Worm (Caenorhabditis elegans): Measurements from ENCODE around the gene nhr-258.

nhr-258 gene

DNA sequence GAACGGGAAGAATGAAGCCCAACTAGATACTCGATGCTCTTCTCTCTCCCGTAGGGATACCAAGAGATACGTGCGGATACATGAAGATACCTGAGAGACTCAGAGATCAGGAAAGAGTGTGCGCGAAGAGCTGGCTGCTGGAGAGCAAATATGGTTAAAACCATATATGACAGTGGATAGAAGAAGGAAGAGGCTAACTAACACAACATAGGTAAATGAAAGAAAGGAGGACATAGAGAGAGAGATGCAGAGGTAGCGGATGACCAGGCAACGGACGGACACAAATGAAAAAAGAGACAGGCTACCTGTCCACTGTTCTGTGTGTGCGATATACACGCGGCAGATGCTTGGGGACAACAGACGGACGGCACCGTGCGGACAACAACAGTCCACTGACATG, 36.6 kb upstream of the nhr-258 start:
- no peak for TF ChIP-seq nhr-76 (tag; optimal IDR thresholded peaks at IDR 0.05)
- TF ChIP-seq lin-39 (tag; optimal IDR thresholded peaks at IDR 0.05), result no peak
- TF ChIP-seq aly-2 (tag; optimal IDR thresholded peaks at IDR 0.05), result no peak
- no peak for TF ChIP-seq nhr-67 (tag; optimal IDR thresholded peaks at IDR 0.05)
- TF ChIP-seq nhr-12 (tag; optimal IDR thresholded peaks at IDR 0.05), result no peak
- TF ChIP-seq sea-2 (GFP tag; optimal IDR thresholded peaks at IDR 0.05), result no peak
- no peak for TF ChIP-seq nhr-28 (tag; optimal IDR thresholded peaks at IDR 0.05)
- no peak for TF ChIP-seq lsy-12 (tag; optimal IDR thresholded peaks at IDR 0.05)
- TF ChIP-seq egl-27 (tag; optimal IDR thresholded peaks at IDR 0.05), result no peak
- no peak for TF ChIP-seq ceh-9 (tag; optimal IDR thresholded peaks at IDR 0.05)
- no peak for TF ChIP-seq snpc-4 (tag; optimal IDR thresholded peaks at IDR 0.05)
- TF ChIP-seq nhr-25 (tag; optimal IDR thresholded peaks at IDR 0.05), result no peak
- TF ChIP-seq ama-1 (optimal IDR thresholded peaks at IDR 0.05), result no peak
- no peak for TF ChIP-seq eor-1 (tag; optimal IDR thresholded peaks at IDR 0.05)
- no peak for TF ChIP-seq daf-12 (tag; optimal IDR thresholded peaks at IDR 0.05)
- TF ChIP-seq ceh-16 (tag; optimal IDR thresholded peaks at IDR 0.05), result no peak

DNA sequence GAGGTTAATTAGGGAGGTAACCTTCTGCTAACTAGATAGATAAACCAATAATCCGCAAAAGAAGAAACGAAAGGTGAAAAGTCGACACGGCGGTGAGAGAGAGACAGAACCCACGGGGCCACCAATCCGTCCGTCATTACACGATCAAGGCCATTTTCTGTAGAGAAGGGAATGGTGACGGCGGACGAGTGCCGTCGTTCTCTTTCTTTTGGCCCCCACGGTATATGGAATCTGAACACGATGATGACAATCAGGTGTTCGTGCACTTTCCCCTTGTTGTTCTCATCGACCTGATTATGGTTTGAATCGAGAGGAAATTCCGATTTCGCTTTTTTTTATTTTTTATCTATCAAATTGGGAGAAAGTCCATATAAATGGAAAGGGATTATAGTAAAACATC, 35.4 kb upstream of the nhr-258 start:
- TF ChIP-seq nhr-25 (tag; optimal IDR thresholded peaks at IDR 0.05) (peak; percentile 80), lin-39 (tag; optimal IDR thresholded peaks at IDR 0.05) (no peak), nhr-12 (tag; optimal IDR thresholded peaks at IDR 0.05) (no peak), ztf-4 (tag; optimal IDR thresholded peaks at IDR 0.05) (no peak), ZK546.5 (tag; optimal IDR thresholded peaks at IDR 0.05) (no peak), snpc-4 (tag; optimal IDR thresholded peaks at IDR 0.05) (no peak), nhr-77 (tag; optimal IDR thresholded peaks at IDR 0.05) (no peak), lin-15B (tag; optimal IDR thresholded peaks at IDR 0.05) (no peak), ceh-16 (tag; optimal IDR thresholded peaks at IDR 0.05) (no peak)

ce11 chrIV:8010521-8010920, 34.2 kb upstream of the nhr-258 start:
- no peak for TF ChIP-seq egl-5 (tag; optimal IDR thresholded peaks at IDR 0.05)

DNA sequence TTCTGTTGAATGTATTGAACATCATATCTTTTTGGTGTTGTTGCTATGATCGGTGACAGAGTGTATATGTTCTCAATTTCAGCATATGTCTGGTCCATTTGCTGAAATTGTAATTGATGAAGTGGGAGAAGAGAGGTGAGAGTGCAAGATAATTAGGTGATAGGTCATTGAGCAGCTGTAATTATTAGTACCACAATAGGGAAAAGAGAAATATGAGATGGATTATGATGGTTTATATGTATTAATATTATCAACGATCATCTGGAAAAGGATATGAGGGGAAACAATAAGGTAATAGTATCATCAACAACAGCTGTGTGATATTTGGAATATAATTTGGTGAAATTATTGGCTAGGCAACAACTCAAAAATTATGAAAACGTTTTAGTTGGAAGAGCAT, 32.4 kb upstream of the nhr-258 start, which contains the start of gene Y42H9B.3:
Gene Y42H9B.3, minus strand, starts transcription at position 101 of the 400 bp plus-strand sequence.
- no peak for TF ChIP-seq egl-5 (tag; optimal IDR thresholded peaks at IDR 0.05)
- no peak for TF ChIP-seq ztf-11 (tag; optimal IDR thresholded peaks at IDR 0.05)
- no peak for TF ChIP-seq unc-62 (GFP tag; optimal IDR thresholded peaks at IDR 0.05)
- no peak for TF ChIP-seq nhr-25 (tag; optimal IDR thresholded peaks at IDR 0.05)

ce11 chrIV:8013849-8014248, 30.9 kb upstream of the nhr-258 start, which contains the start of gene C26B2.8:
Gene C26B2.8 (plus strand): TSS chrIV:8014149.
- TF ChIP-seq elt-2 (tag; optimal IDR thresholded peaks at IDR 0.05) (no peak), elt-1 (tag; optimal IDR thresholded peaks at IDR 0.05) (no peak), mml-1 (tag; optimal IDR thresholded peaks at IDR 0.05) (no peak), nfya-1 (tag; optimal IDR thresholded peaks at IDR 0.05; ENCODE audit: insufficient read depth) (no peak), nhr-25 (tag; optimal IDR thresholded peaks at IDR 0.05) (no peak), nhr-28 (tag; optimal IDR thresholded peaks at IDR 0.05) (no peak), eor-1 (tag; optimal IDR thresholded peaks at IDR 0.05) (no peak)

- TF ChIP-seq pha-4 (tag; optimal IDR thresholded peaks at IDR 0.05) (peak; percentile 74), hmg-11 (tag; optimal IDR thresholded peaks at IDR 0.05) (peak; percentile 37), nhr-43 (tag; optimal IDR thresholded peaks at IDR 0.05; ENCODE audit: poor library complexity, severe bottlenecking) (peak; percentile 80), ceh-82 (tag; optimal IDR thresholded peaks at IDR 0.05) (peak; percentile 36), jun-1 (tag; optimal IDR thresholded peaks at IDR 0.05) (peak; percentile 29), lsy-12 (tag; optimal IDR thresholded peaks at IDR 0.05) (peak; percentile 44), R02D3.7 (tag; optimal IDR thresholded peaks at IDR 0.05) (peak; percentile 87), nfya-1 (tag; optimal IDR thresholded peaks at IDR 0.05; ENCODE audit: insufficient read depth) (peak; percentile 55), snpc-4 (tag; optimal IDR thresholded peaks at IDR 0.05) (peak; percentile 20), nhr-23 (tag; optimal IDR thresholded peaks at IDR 0.05) (peak; percentile 19), lin-15B (tag; optimal IDR thresholded peaks at IDR 0.05) (peak; percentile 52), elt-2 (tag; optimal IDR thresholded peaks at IDR 0.05) (peak; percentile 31)
Observed at ce11 chrIV:8015726-8016312, 28.9 kb upstream of the nhr-258 start, which contains the start of gene C26B2.7. Gene C26B2.7 (plus strand): TSS chrIV:8016274.
